Worm (Caenorhabditis elegans): ENCODE data around the gene F14E5.2.

DNA sequence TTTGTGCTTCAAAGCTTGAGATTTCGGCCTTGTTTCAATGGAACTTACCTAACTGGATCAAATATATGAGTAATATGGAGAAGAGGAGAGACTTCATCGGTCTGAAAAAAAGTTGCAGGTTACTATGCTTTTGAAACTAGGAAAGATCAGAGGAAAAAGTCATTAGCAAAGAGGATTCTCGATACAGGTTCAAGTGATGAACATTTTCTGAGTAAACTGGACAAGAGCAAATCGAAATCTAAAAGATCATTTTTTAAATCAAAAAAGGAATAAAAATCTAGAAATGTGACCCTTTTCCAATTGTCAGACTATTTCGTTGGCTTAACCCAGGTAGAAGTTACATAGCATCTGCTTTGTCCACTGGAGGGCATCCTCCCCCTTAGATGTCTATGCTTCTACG is 23.9 kb downstream of the F14E5.2 start, which contains the start of gene skpo-1:
- TF ChIP-seq him-1 (tag; optimal IDR thresholded peaks at IDR 0.05) (no peak), dao-5 (tag; optimal IDR thresholded peaks at IDR 0.05) (no peak), W03F9.2 (tag; optimal IDR thresholded peaks at IDR 0.05) (no peak)
